Fruit fly (Drosophila melanogaster) whole organism, embryonic: ENCODE measurements around the gene Fign.

ENCODE experiments used
- CG1024 ChIP-seq: fragments of 200-800 bp; sonication (Bioruptor generic); IDR thresholded peaks from 2 replicates; pipeline ENCODE4 v1.3.6; 2022; ENCODE audit warnings: missing biosample characterization, missing genetic modification characterization
- CG12071 ChIP-seq: fragments of 200-800 bp; sonication (Bioruptor generic); optimal IDR thresholded peaks from 3 replicates; lab custom pipeline; 2018; ENCODE audit warnings: missing biosample characterization, mild to moderate bottlenecking, missing genetic modification characterization
- CG32772 ChIP-seq: fragments of 200-800 bp; sonication (Bioruptor generic); IDR thresholded peaks from 2 replicates; pipeline ENCODE4 v1.3.6; 2022; ENCODE audit warnings: missing biosample characterization, missing genetic modification characterization
- Lpt ChIP-seq: fragments of >200 bp; optimal IDR thresholded peaks from 2 replicates; lab custom pipeline; 2018; ENCODE audit warnings: missing biosample characterization, missing genetic modification characterization
- pan ChIP-seq, 4 experiments: fragments of >200 bp in 3 of 4; fragments of 200-800 bp in 1 of 4; sonication (Bioruptor generic) in 1 of 4; optimal IDR thresholded peaks in 3 of 4; IDR thresholded peaks in 1 of 4; 2 replicates each; pipeline versions ENCODE4 v1.3.6 to Lab custom; 2017 to 2022; ENCODE audit warnings: missing biosample characterization in 2 of 4, missing genetic modification characterization in 2 of 4, mixed read lengths in 1 of 4

- TF ChIP-seq Lpt (no peak), CG12071 (GFP tag; lab: Kevin White, UChicago) (no peak), pan (optimal IDR thresholded peaks at IDR 0.05; lab: Kevin White, UChicago) (no peak), pan (GFP tag; optimal IDR thresholded peaks at IDR 0.05 in 1 of 2, IDR thresholded peaks at IDR 0.05 in 1 of 2) (no peak), CG1024 (no peak), CG32772 (GFP tag; lab: Robert Waterston, UW) (no peak)
Measured at dm6 chr2L:3346483-3346839, 26.8 kb upstream of the Fign start.
